Fruit fly (Drosophila melanogaster): ENCODE data around the gene Es2.

Es2 gene

DNA sequence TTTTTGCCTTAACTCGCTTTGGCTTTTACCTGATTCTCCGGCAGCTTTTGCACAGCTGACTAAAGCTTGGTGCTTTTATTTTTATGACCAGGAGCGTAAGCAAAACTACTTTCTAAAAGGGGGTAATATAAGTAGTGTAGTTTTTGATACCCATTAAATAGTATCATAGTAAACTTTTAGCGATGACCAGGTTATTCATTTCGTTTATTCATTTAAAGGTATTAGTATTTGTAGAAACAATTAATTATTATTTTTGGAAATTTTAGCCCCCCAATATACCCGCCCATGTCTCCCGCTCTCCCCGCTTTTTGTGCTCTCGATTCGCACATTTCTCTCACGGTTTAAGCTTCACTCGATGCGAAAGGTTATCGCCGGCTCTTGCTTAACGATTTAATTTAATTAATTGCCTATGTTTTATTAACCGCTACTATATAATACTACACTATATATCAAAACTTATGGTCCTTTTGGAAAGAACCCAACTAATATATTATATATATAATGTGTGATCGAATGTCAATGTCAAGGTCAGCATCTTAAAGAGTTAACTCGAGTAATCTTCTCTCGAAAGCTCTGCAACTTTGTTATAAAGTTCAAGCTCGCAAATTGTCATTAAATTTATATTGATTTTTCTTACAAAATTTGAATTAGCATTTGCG is 3.2 kb downstream of the Es2 start, which contains the start of gene Sptr:
Gene Sptr (minus strand): TSS at position 61 of the 659 bp plus-strand sequence.
- TF ChIP-seq CG8478 (optimal IDR thresholded peaks at IDR 0.05) = no peak

dm6 chrX:8466729-8467215 is 5.5 kb downstream of the Es2 start:
- TF ChIP-seq CTCF (optimal IDR thresholded peaks at IDR 0.05) = no peak
- no peak for TF ChIP-seq CG8478 (optimal IDR thresholded peaks at IDR 0.05)

- TF ChIP-seq CG8478 (optimal IDR thresholded peaks at IDR 0.05) (no peak), CTCF (optimal IDR thresholded peaks at IDR 0.05) (no peak)
Observed at dm6 chrX:8468962-8469459, 7.7 kb downstream of the Es2 start, which contains the start of gene CG12116. TSS of gene CG12116 (minus strand) at chrX:8469012.

DNA sequence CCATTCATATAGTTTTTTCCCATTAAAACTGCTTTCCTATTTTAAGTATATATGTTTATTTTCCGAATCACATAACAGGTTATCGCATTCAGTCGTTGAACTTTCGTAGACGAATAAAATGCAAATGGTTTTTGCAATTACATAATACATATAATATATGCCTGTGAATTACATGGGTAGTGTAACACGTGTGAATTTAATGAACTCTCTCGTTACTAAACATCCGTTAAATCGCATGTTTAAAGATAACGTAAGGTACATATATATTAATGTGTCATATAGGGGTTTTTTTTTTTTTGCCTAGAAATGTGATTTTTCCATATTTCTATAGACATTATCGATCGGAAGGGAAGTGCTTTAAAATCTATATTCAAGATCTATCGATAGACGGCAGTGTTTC is 8.3 kb downstream of the Es2 start:
- TF ChIP-seq CG8478 (optimal IDR thresholded peaks at IDR 0.05) (no peak), CTCF (optimal IDR thresholded peaks at IDR 0.05) (no peak)

DNA sequence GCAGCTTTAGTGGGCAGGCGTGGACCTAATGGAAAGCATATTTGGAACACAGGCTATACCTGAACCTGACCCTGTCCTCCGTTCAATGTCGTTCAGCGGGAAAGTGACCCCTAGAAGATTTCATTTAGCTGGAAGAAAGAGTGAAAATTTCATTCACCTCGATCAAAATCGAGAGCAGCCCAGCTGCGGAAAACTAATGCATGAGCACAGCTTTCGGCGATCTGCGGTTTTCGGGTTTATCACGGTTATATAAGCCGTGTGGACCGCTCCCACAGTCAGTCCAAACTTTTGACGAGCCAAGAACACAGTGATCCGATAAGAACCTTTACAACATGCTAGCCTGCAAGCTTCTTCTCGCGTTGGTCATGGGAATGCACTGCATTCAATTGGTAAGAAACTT is 9.3 kb downstream of the Es2 start, which contains the start of gene Cp7Fa:
Gene Cp7Fa (plus strand): TSS at position 301 of the 400 bp plus-strand sequence.
- TF ChIP-seq CTCF (optimal IDR thresholded peaks at IDR 0.05) (no peak), CG8478 (optimal IDR thresholded peaks at IDR 0.05) (no peak)

DNA sequence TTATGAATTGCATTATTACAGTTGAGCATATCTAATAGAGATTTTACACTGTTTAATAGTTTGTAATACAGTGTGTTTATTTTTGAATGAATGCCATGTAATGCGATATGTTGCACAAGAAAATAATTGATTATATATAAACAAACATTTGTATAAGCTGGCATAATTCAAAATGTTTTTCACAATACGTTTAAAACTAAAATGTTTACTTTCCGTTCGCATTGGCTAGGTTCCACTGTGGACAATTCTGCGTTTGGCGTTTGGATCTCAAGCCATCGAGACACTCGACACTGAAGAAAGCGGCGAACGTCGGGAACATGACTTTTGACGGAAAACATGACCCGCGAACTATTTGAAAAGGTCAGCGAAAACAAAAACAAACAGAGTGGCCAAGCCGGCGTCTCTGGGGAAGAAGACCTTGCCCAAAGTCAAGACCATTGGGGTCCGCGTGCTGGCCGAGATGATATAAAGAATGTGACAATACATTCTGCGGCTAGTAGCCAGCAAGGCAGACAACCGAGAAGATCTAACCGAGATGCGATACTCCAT is 12.1 kb downstream of the Es2 start, which contains the start of gene Cp7Fb:
Gene Cp7Fb (plus strand): TSS at position 499 of the 549 bp plus-strand sequence.
- no peak for TF ChIP-seq CG8478 (optimal IDR thresholded peaks at IDR 0.05)
- TF ChIP-seq CTCF (optimal IDR thresholded peaks at IDR 0.05) = no peak

DNA sequence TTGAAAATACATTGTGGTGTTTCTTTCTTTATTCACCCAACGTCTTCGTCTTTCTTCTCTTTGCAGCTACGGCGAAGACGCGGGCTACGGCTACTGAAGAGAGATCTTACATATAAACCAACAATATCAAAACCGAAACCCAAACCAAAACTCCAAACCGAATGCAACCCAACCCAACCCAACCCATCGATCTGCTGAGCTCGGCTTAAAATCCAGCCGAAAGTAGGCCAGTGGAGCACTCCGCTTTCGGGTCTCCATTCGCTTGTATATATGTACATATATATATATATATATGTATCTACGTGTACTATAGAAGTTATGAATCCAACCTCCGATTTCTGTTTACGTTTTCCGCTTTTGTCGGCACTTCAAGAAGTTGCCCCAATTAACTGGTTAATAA is 14.4 kb downstream of the Es2 start:
- no peak for TF ChIP-seq CTCF (optimal IDR thresholded peaks at IDR 0.05)
- TF ChIP-seq CG8478 (optimal IDR thresholded peaks at IDR 0.05) = no peak

DNA sequence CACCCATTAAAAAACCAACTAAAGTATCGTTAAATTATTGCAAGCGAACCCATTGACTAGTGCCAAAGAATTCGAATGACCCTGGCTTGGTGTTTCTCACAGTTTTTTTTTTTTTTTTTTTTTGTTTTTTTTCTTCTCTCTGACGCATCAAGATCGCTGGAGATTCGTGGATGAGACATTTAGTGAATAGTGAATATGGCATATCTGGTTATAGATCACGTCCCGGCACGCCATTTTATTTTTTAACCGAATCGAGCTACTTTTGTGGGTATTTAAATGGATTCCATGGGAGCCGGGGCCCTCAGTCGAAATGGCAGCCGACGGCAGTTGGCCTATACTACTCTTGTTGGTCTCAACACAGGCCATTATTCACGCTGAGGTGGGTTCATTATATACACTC is 15.5 kb downstream of the Es2 start, which contains the start of gene Cp7Fc:
Gene Cp7Fc (plus strand): TSS at position 301 of the 400 bp plus-strand sequence.
- TF ChIP-seq CG8478 (optimal IDR thresholded peaks at IDR 0.05) (no peak), CTCF (optimal IDR thresholded peaks at IDR 0.05) (no peak)

DNA sequence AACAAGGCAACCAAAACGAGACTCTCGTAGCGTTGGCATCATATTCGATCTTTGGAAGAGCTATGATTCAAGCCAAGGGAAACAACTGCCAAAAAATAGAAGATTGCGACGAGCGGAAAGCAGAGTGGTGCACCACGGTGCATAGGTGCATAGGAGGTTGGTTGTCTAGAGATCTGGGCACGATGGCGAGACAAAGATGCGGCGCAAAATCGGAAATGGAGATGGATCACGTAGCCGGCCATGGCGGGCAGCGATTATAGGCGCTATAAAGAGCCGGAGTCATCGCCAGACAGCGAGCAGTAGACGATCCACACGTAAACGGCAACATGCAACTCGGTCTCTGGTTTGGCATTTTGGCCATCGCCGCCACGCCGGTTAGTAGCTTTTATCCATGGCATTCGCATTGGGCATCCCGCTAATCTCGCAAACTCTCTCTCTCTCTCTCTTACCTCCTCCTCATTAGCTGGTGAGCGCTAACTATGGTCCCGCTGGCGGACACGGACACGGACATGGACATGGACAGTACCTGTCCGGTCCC is 17.8 kb downstream of the Es2 start, which contains the start of gene Cp36:
Gene Cp36 (plus strand): TSS at position 289 of the 538 bp plus-strand sequence.
- TF ChIP-seq CG8478 (optimal IDR thresholded peaks at IDR 0.05) (no peak), CTCF (optimal IDR thresholded peaks at IDR 0.05) (no peak)

dm6 chrX:8481462-8481861 is 20.2 kb downstream of the Es2 start, which contains the start of gene Cp38:
TSS of gene Cp38 (plus strand) at chrX:8481837.
- TF ChIP-seq CG8478 (optimal IDR thresholded peaks at IDR 0.05) = no peak

DNA sequence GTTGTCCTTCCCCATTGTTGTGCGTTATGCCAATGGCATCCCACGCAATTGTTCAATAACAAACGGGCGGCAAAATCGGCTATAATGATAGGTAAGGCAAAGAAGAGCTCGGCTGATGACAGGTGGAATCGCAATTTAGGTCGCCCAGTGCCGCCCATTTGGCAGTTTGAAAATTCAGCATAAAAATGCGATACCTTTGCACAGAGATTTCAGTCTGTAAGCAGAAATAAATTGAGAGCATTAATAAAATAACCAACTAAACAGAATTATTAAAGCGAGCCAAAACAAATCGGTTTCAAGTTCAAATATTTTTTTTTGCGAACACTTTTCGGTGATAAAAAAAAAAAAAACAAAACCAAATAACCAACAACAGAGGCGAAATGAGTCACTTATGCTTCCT is 22.4 kb downstream of the Es2 start, which contains the start of gene CG33223:
Gene CG33223 (minus strand): TSS at position 215 of the 400 bp plus-strand sequence.
- no peak for TF ChIP-seq CG8478 (optimal IDR thresholded peaks at IDR 0.05)
- TF ChIP-seq CTCF (optimal IDR thresholded peaks at IDR 0.05) = no peak

DNA sequence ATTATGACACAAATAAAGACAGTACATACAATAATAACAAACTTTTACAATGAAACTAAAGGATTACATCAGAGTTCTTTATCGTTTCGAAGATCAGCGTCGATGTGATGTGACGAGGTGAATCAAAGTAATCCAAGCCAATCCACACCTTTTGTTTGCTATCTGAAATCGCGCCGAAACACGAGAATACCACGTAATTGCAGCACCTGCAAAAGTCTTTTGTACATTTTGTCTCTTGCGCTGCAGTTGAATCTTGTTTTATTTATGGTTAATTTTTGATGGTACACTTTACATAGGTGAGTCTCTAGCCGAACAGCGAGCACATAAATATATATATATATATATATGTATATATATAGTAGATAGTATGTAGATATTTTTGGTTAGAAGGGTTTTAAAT is 23.5 kb downstream of the Es2 start:
- TF ChIP-seq CTCF (optimal IDR thresholded peaks at IDR 0.05) = no peak
- no peak for TF ChIP-seq CG8478 (optimal IDR thresholded peaks at IDR 0.05)

DNA sequence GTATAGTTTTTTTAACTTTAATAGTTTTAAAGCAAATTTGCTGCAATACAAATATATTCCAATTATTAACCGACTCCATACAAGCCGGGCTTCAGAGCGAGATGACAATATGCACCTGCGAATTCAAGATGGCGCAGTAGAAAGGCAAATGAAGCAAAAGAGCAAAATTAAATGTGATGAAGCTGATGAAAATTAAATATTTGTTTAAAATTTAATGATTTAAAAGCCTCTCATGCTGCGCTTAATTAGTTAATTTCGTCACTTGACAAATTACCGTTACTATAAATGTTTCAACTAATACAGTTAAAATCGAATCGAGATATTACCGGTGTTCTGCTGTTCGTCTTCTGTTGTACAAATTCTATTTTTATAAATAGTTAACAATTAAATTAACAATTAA is 27.8 kb downstream of the Es2 start, which contains the start of gene CG33181:
Gene CG33181 (plus strand): TSS at position 301 of the 400 bp plus-strand sequence.
- TF ChIP-seq CTCF (optimal IDR thresholded peaks at IDR 0.05) = no peak
- no peak for TF ChIP-seq CG8478 (optimal IDR thresholded peaks at IDR 0.05)

DNA sequence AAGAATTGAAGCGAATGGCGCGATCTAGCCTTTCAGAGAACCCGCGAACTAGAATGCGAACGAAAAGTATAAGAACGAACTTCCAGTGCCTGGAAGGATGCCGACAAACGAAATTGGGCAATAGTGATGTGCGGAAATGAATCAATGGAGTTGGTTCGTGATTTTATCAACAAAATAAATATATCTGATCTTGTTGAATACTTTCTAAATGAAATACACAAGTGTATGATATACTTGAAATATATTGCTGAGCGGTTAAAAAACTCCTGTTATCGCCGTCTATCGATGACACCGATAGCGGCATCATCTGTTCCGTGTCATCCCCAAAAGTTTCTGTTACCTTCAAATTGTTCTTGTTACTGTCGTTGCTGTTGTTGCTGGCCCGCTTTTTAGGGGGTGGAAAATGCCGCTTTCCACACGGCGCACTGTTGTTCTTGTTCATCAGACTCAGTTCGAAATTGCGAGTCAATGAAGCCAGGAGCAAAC is 28.2 kb downstream of the Es2 start, which contains the start of gene otu:
Gene otu (minus strand): TSS at position 51 of the 486 bp plus-strand sequence.
- TF ChIP-seq CTCF (optimal IDR thresholded peaks at IDR 0.05) = no peak
- TF ChIP-seq CG8478 (optimal IDR thresholded peaks at IDR 0.05) = no peak

DNA sequence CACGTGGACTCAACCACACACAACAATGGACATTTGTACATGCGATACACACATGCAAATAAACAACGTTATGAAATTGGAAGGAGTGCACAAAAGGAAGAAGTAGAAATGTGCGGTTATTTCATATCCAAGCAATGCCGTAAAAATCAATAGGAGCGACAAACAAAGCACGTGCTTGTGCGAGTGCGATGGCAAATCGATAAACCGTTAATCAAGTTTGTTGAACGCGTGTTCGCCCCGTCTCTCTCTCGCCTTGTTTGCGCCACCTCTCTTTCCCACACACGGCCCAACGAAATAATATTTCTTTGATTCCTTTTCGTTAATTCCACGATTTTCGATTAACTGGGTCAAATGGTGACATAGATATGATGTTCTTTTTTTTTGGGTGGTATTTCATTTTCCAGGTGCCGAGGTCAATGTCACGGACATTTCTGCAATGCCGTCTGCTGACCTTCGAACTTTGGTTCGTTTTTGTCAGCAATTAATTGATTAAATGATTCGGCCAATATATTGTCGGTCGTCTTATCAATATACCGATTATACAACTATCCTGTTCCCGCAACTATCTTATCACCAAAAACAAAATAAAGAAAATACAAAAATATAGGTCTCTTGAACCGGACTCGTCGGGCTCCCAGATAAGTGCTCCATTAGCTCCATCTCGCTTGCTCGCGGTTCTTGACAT is 29.2 kb downstream of the Es2 start:
- TF ChIP-seq CTCF (optimal IDR thresholded peaks at IDR 0.05) (no peak), CG8478 (optimal IDR thresholded peaks at IDR 0.05) (no peak)
